Worm (Caenorhabditis elegans) whole organism, late embryonic: ENCODE data around the gene ttyh-1.

ENCODE experiments used
- ahr-1 ChIP-seq: sonication (generic microtip); optimal IDR thresholded peaks from 2 replicates; lab custom pipeline; 2016; ENCODE audit warnings: missing genetic modification characterization, missing compliant biosample characterization
- ceh-14 ChIP-seq: sonication (generic microtip); optimal IDR thresholded peaks from 2 replicates; lab custom pipeline; 2016; ENCODE audit warnings: missing genotype, missing genetic modification characterization, missing compliant biosample characterization
- ceh-45 ChIP-seq: fragments of 200-800 bp; sonication (Bioruptor generic); IDR thresholded peaks from 2 replicates; pipeline ENCODE4 v1.3.6; 2022; ENCODE audit warnings: missing genetic modification reagents, missing genetic modification characterization, missing compliant biosample characterization
- dmd-4 ChIP-seq: sonication (generic microtip); optimal IDR thresholded peaks from 2 replicates; lab custom pipeline; 2016; ENCODE audit warnings: borderline replicate concordance, missing genetic modification characterization, missing compliant biosample characterization
- elt-2 ChIP-seq: sonication (generic microtip); optimal IDR thresholded peaks from 2 replicates; lab custom pipeline; 2016; ENCODE audit warnings: missing genetic modification reagents, missing genetic modification characterization, missing compliant biosample characterization
- ets-4 ChIP-seq: sonication (generic microtip); optimal IDR thresholded peaks from 2 replicates; lab custom pipeline; 2016; ENCODE audit warnings: missing genetic modification characterization, missing compliant biosample characterization
- gmeb-2 ChIP-seq: sonication (generic microtip); optimal IDR thresholded peaks from 2 replicates; lab custom pipeline; 2016; ENCODE audit warnings: missing genetic modification characterization, inconsistent platforms, missing compliant biosample characterization
- hlh-6 ChIP-seq: sonication (generic microtip); optimal IDR thresholded peaks from 2 replicates; lab custom pipeline; 2016; ENCODE audit warnings: missing genotype, missing genetic modification characterization, missing compliant biosample characterization
- pha-4 ChIP-seq: fragments of 150-350 bp; optimal IDR thresholded peaks from 2 replicates; lab custom pipeline; 2018; ENCODE audit warnings: missing biosample characterization, missing genetic modification reagents, missing genetic modification characterization
- tbx-2 ChIP-seq: sonication (generic microtip); optimal IDR thresholded peaks from 2 replicates; lab custom pipeline; 2016; ENCODE audit warnings: missing genetic modification characterization, missing compliant biosample characterization
- ttx-3 ChIP-seq: sonication (generic microtip); optimal IDR thresholded peaks from 2 replicates; lab custom pipeline; 2016; ENCODE audit warnings: missing genetic modification reagents, missing genetic modification characterization, missing compliant biosample characterization

DNA sequence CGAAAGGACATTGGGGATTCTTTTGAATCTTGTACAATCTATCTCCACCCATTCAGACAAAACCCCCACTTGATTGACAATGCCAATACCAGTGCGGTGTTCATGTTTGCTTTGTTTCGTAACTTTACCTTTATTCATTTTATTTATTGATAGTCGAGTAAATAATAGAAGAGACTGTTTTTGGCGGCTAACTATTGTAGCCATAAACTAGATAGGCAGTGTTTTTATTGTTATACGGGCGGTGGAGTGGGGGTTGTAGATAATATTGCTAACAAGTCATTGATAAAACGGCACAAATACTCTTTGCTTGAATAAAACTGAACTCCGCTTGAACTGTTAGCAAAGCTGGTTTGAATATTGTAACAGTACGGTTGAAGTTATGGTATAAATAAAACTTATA, 3.6 kb upstream of the ttyh-1 start:
- TF ChIP-seq tbx-2 (tag; lab: Kevin White, UChicago) (no peak), ttx-3 (tag; lab: Kevin White, UChicago) (no peak), ceh-14 (tag; lab: Kevin White, UChicago) (no peak), dmd-4 (no peak), elt-2 (tag; lab: Kevin White, UChicago) (no peak), hlh-6 (tag; lab: Kevin White, UChicago) (no peak), ceh-45 (GFP tag; lab: Robert Waterston, UW) (no peak), ets-4 (tag; lab: Kevin White, UChicago) (no peak), ahr-1 (no peak), pha-4 (tag; lab: Kevin White, UChicago) (no peak), gmeb-2 (tag; lab: Kevin White, UChicago) (no peak)
